Fruit fly (Drosophila melanogaster): ENCODE results near the gene rdgA.

Gene rdgA

dm6 chrX:8891565-8892276 is 15.1 kb upstream of the rdgA start (continued):
- TF ChIP-seq gfzf (GFP tag; optimal IDR thresholded peaks at IDR 0.05), result no peak
- TF ChIP-seq CG6689 (GFP tag; IDR thresholded peaks at IDR 0.05), result peak; percentile 69
- peak; percentile 47 for TF ChIP-seq CG15601 (tag; optimal IDR thresholded peaks at IDR 0.05)
- TF ChIP-seq ken (GFP tag; IDR thresholded peaks at IDR 0.05), result peak; percentile 70; the same call in 2 of the 3 replicates
- peak; percentile 72 for TF ChIP-seq E2f1 (GFP tag; IDR thresholded peaks at IDR 0.05)
- TF ChIP-seq kni (GFP tag; optimal IDR thresholded peaks at IDR 0.05), result peak; percentile 39
- TF ChIP-seq h (optimal IDR thresholded peaks at IDR 0.05), result no peak
- TF ChIP-seq CG8089 (GFP tag; optimal IDR thresholded peaks at IDR 0.05), result no peak
- peak; percentile 50 for TF ChIP-seq pros (GFP tag; optimal IDR thresholded peaks at IDR 0.05)
- peak; percentile 84 for TF ChIP-seq dysf (GFP tag; IDR thresholded peaks at IDR 0.05)
- TF ChIP-seq tna (GFP tag; IDR thresholded peaks at IDR 0.05; ENCODE audit: partially characterized antibody), result no peak
- TF ChIP-seq hbn (GFP tag; IDR thresholded peaks at IDR 0.05; ENCODE audit: partially characterized antibody), result no peak
- peak; percentile 35; the same call in 1 of the 2 replicates for TF ChIP-seq Bgb (GFP tag; IDR thresholded peaks at IDR 0.05; ENCODE audit: partially characterized antibody)
- TF ChIP-seq MESR4 (GFP tag; optimal IDR thresholded peaks at IDR 0.05), result no peak
- 0 out of 2 replicates have a peak, but pooled peaks have one; percentile 29 for TF ChIP-seq Gsc (GFP tag; IDR thresholded peaks at IDR 0.05)
- peak; percentile 66 for TF ChIP-seq nom (GFP tag; optimal IDR thresholded peaks at IDR 0.05)
- TF ChIP-seq NC2α (GFP tag; optimal IDR thresholded peaks at IDR 0.05), result no peak
- TF ChIP-seq onecut (GFP tag; IDR thresholded peaks at IDR 0.05), result peak; percentile 45
- peak; percentile 63 for TF ChIP-seq org-1 (GFP tag; optimal IDR thresholded peaks at IDR 0.05)
- TF ChIP-seq yki (optimal IDR thresholded peaks at IDR 0.05), result peak; percentile 86
- TF ChIP-seq da (GFP tag; optimal IDR thresholded peaks at IDR 0.05), result no peak
- 0 out of 3 replicates have a peak, but pooled peaks have one; percentile 36 for TF ChIP-seq z (GFP tag; IDR thresholded peaks at IDR 0.05)
- no peak for TF ChIP-seq luna (GFP tag; optimal IDR thresholded peaks at IDR 0.05)
- peak; percentile 3 for TF ChIP-seq Lhr (GFP tag; optimal IDR thresholded peaks at IDR 0.05)
- no peak for TF ChIP-seq eyg (GFP tag; optimal IDR thresholded peaks at IDR 0.05)
- peak; percentile 53; the same call in 1 of the 2 replicates for TF ChIP-seq CG11696 (GFP tag; IDR thresholded peaks at IDR 0.05)
- TF ChIP-seq CG11085 (GFP tag; IDR thresholded peaks at IDR 0.05), result 0 out of 2 replicates have a peak, but pooled peaks have one; percentile 43
- TF ChIP-seq bigmax (GFP tag; optimal IDR thresholded peaks at IDR 0.05), result no peak
- TF ChIP-seq Stat92E (GFP tag; optimal IDR thresholded peaks at IDR 0.05), result no peak
- TF ChIP-seq CG6175 (GFP tag; IDR thresholded peaks at IDR 0.05), result no peak
- TF ChIP-seq CG2678 (tag; optimal IDR thresholded peaks at IDR 0.05), result peak; percentile 80
- peak; percentile 43 for TF ChIP-seq her (GFP tag; optimal IDR thresholded peaks at IDR 0.05)
- peak; percentile 76 for TF ChIP-seq lilli (GFP tag; optimal IDR thresholded peaks at IDR 0.05)
- TF ChIP-seq CG3726 (GFP tag; IDR thresholded peaks at IDR 0.05), result 0 out of 3 replicates have a peak, but pooled peaks have one; percentile 41
- peak; percentile 53 for TF ChIP-seq CG14710 (tag; optimal IDR thresholded peaks at IDR 0.05)
- TF ChIP-seq unpg (GFP tag; optimal IDR thresholded peaks at IDR 0.05), result peak; percentile 68
- TF ChIP-seq danr (GFP tag; IDR thresholded peaks at IDR 0.05), result no peak
- peak; percentile 49 for TF ChIP-seq tap (tag; optimal IDR thresholded peaks at IDR 0.05)
- TF ChIP-seq CG7786 (GFP tag; optimal IDR thresholded peaks at IDR 0.05), result no peak
- no peak for TF ChIP-seq CG8765 (GFP tag; IDR thresholded peaks at IDR 0.05)
- TF ChIP-seq Spps (tag; optimal IDR thresholded peaks at IDR 0.05), result peak; percentile 13
- TF ChIP-seq CG2875 (GFP tag; optimal IDR thresholded peaks at IDR 0.05), result peak; percentile 15
- peak; percentile 61; the same call in 2 of the 3 replicates for TF ChIP-seq CG34422 (GFP tag; IDR thresholded peaks at IDR 0.05)
- no peak for TF ChIP-seq sna (GFP tag; IDR thresholded peaks at IDR 0.05; ENCODE audit: partially characterized antibody)
- TF ChIP-seq nau (GFP tag; optimal IDR thresholded peaks at IDR 0.05), result no peak
- TF ChIP-seq CG17359 (tag; optimal IDR thresholded peaks at IDR 0.05), result peak; percentile 81
- TF ChIP-seq CG4707 (GFP tag; optimal IDR thresholded peaks at IDR 0.05), result no peak
- no peak for TF ChIP-seq ham (GFP tag; IDR thresholded peaks at IDR 0.05)
- 0 out of 3 replicates have a peak, but pooled peaks have one; percentile 64 for TF ChIP-seq gce (GFP tag; IDR thresholded peaks at IDR 0.05)

Measured in whole organism, embryonic.